Worm (Caenorhabditis elegans) whole organism, L3 larva: Measurements from ENCODE around the gene nspe-8.

Experiments used
- R02D3.7 ChIP-seq: fragments of 150-350 bp; optimal IDR thresholded peaks from 2 replicates; lab custom pipeline; 2014; ENCODE audit warnings: missing biosample characterization, missing genetic modification characterization
- aly-2 ChIP-seq: fragments of 150-350 bp; optimal IDR thresholded peaks from 2 replicates; lab custom pipeline; 2014; ENCODE audit warnings: missing biosample characterization, missing genetic modification characterization
- ama-1 ChIP-seq: fragments of 150-350 bp; optimal IDR thresholded peaks from 2 replicates; lab custom pipeline; 2018
- ceh-16 ChIP-seq: sonication (generic microtip); optimal IDR thresholded peaks from 2 replicates; lab custom pipeline; 2017; ENCODE audit warnings: missing biosample characterization, missing genetic modification characterization
- ceh-28 ChIP-seq: fragments of 150-350 bp; optimal IDR thresholded peaks from 2 replicates; lab custom pipeline; 2014; ENCODE audit warnings: missing biosample characterization, missing genetic modification reagents, missing genetic modification characterization
- ceh-82 ChIP-seq: fragments of 150-350 bp; optimal IDR thresholded peaks from 2 replicates; lab custom pipeline; 2014; ENCODE audit warnings: missing biosample characterization, missing genetic modification characterization
- daf-12 ChIP-seq: fragments of 150-350 bp; optimal IDR thresholded peaks from 2 replicates; lab custom pipeline; 2014; ENCODE audit warnings: missing biosample characterization, missing genetic modification reagents, missing genetic modification characterization
- egl-27 ChIP-seq: sonication (generic microtip); optimal IDR thresholded peaks from 4 replicates; lab custom pipeline; 2017; ENCODE audit warnings: missing biosample characterization, missing genetic modification reagents, missing genetic modification characterization
- egl-5 ChIP-seq: fragments of 150-350 bp; optimal IDR thresholded peaks from 2 replicates; lab custom pipeline; 2017; ENCODE audit warnings: missing biosample characterization, missing genetic modification reagents, missing genetic modification characterization, inconsistent platforms
- elt-1 ChIP-seq: fragments of 150-350 bp; optimal IDR thresholded peaks from 2 replicates; lab custom pipeline; 2014; ENCODE audit warnings: missing biosample characterization, missing genetic modification characterization
- elt-2 ChIP-seq: sonication (generic microtip); optimal IDR thresholded peaks from 2 replicates; lab custom pipeline; 2016; ENCODE audit warnings: missing genetic modification reagents, mild to moderate bottlenecking, missing genetic modification characterization, missing compliant biosample characterization
- elt-3 ChIP-seq, 3 experiments: fragments of 150-350 bp in 1 of 3; sonication (generic microtip) in 2 of 3; optimal IDR thresholded peaks; 2 replicates in 2 of 3; 4 replicates in 1 of 3; lab custom pipeline; 2014 to 2017; ENCODE audit warnings: missing biosample characterization in 3 of 3, missing genetic modification characterization in 3 of 3
- eor-1 ChIP-seq, 2 experiments: fragments of 150-350 bp; optimal IDR thresholded peaks; 2 replicates each; lab custom pipeline; 2014 to 2018; ENCODE audit warnings: missing biosample characterization in 2 of 2, missing genetic modification characterization in 2 of 2
- fkh-10 ChIP-seq: sonication (generic microtip); optimal IDR thresholded peaks from 2 replicates; lab custom pipeline; 2017; ENCODE audit warnings: missing biosample characterization, missing genetic modification reagents, missing genetic modification characterization
- fkh-2 ChIP-seq: fragments of 150-350 bp; optimal IDR thresholded peaks from 2 replicates; lab custom pipeline; 2014; ENCODE audit warnings: missing biosample characterization, missing genetic modification reagents, missing genetic modification characterization
- fos-1 ChIP-seq: fragments of 150-350 bp; optimal IDR thresholded peaks from 2 replicates; lab custom pipeline; 2014; ENCODE audit warnings: missing biosample characterization, missing genetic modification characterization
- hmg-11 ChIP-seq: sonication (generic microtip); optimal IDR thresholded peaks from 2 replicates; lab custom pipeline; 2016; ENCODE audit warnings: missing genetic modification characterization, missing compliant biosample characterization
- jun-1 ChIP-seq: fragments of 150-350 bp; optimal IDR thresholded peaks from 2 replicates; lab custom pipeline; 2014; ENCODE audit warnings: missing biosample characterization, missing genetic modification reagents, missing genetic modification characterization
- lin-15B ChIP-seq: fragments of 150-350 bp; optimal IDR thresholded peaks from 2 replicates; lab custom pipeline; 2014; ENCODE audit warnings: missing biosample characterization, missing genetic modification characterization
- lin-39 ChIP-seq: fragments of 150-350 bp; optimal IDR thresholded peaks from 2 replicates; lab custom pipeline; 2018; ENCODE audit warnings: missing biosample characterization, missing genetic modification reagents, missing genetic modification characterization
- lsy-12 ChIP-seq: sonication (generic microtip); optimal IDR thresholded peaks from 2 replicates; lab custom pipeline; 2016; ENCODE audit warnings: mild to moderate bottlenecking, missing genetic modification characterization, missing compliant biosample characterization
- mdl-1 ChIP-seq: fragments of 150-350 bp; optimal IDR thresholded peaks from 2 replicates; lab custom pipeline; 2014; ENCODE audit warnings: missing biosample characterization, missing genetic modification characterization
- mml-1 ChIP-seq: fragments of 150-350 bp; sonication (generic microtip); optimal IDR thresholded peaks from 3 replicates; lab custom pipeline; 2014; ENCODE audit warnings: missing biosample characterization, missing genetic modification characterization
- nfya-1 ChIP-seq: sonication (generic microtip); optimal IDR thresholded peaks from 2 replicates; lab custom pipeline; 2017; ENCODE audit warnings: missing genetic modification characterization, mild to moderate bottlenecking, missing compliant biosample characterization, antibody characterized with exemption, moderate library complexity; ENCODE audit not compliant: insufficient read depth
- nhr-11 ChIP-seq: fragments of 150-350 bp; optimal IDR thresholded peaks from 2 replicates; lab custom pipeline; 2014; ENCODE audit warnings: missing biosample characterization, missing genetic modification characterization
- nhr-23 ChIP-seq: fragments of 150-350 bp; optimal IDR thresholded peaks from 2 replicates; lab custom pipeline; 2014; ENCODE audit warnings: missing biosample characterization, missing genetic modification reagents, missing genetic modification characterization
- nhr-237 ChIP-seq: fragments of 150-350 bp; optimal IDR thresholded peaks from 2 replicates; lab custom pipeline; 2014; ENCODE audit warnings: missing biosample characterization, missing genetic modification characterization
- nhr-25 ChIP-seq: sonication (generic microtip); optimal IDR thresholded peaks from 2 replicates; lab custom pipeline; 2017; ENCODE audit warnings: missing biosample characterization, missing genetic modification characterization
- nhr-28 ChIP-seq: fragments of 150-350 bp; optimal IDR thresholded peaks from 2 replicates; lab custom pipeline; 2014; ENCODE audit warnings: missing biosample characterization, missing genetic modification characterization
- nhr-67 ChIP-seq: fragments of 150-350 bp; optimal IDR thresholded peaks from 2 replicates; lab custom pipeline; 2014; ENCODE audit warnings: missing biosample characterization, missing genetic modification characterization
- nhr-76 ChIP-seq: fragments of 150-350 bp; sonication (generic microtip); optimal IDR thresholded peaks from 5 replicates; lab custom pipeline; 2014; ENCODE audit warnings: missing biosample characterization, missing genetic modification characterization
- pha-4 ChIP-seq: fragments of 150-350 bp; optimal IDR thresholded peaks from 2 replicates; lab custom pipeline; 2014; ENCODE audit warnings: missing biosample characterization, missing genetic modification reagents, missing genetic modification characterization
- pqm-1 ChIP-seq: fragments of 150-350 bp; optimal IDR thresholded peaks from 2 replicates; lab custom pipeline; 2017; ENCODE audit warnings: missing biosample characterization, missing genetic modification characterization, inconsistent platforms
- sea-2 ChIP-seq: fragments of 150-350 bp; sonication (generic microtip); optimal IDR thresholded peaks from 4 replicates; lab custom pipeline; 2014; ENCODE audit warnings: missing biosample characterization, missing genetic modification reagents, missing genetic modification characterization
- skn-1 ChIP-seq: fragments of 150-350 bp; optimal IDR thresholded peaks from 2 replicates; lab custom pipeline; 2014; ENCODE audit warnings: missing biosample characterization, missing genetic modification characterization
- snpc-4 ChIP-seq: fragments of 150-350 bp; optimal IDR thresholded peaks from 2 replicates; lab custom pipeline; 2014; ENCODE audit warnings: missing biosample characterization, missing genetic modification characterization
- tbx-2 ChIP-seq: sonication (generic microtip); optimal IDR thresholded peaks from 2 replicates; lab custom pipeline; 2016; ENCODE audit warnings: mild to moderate bottlenecking, missing genetic modification characterization, missing compliant biosample characterization
- unc-39 ChIP-seq: sonication (generic microtip); optimal IDR thresholded peaks from 4 replicates; lab custom pipeline; 2017; ENCODE audit warnings: missing biosample characterization, missing genetic modification characterization
- unc-62 ChIP-seq: fragments of 150-350 bp; sonication (generic microtip); optimal IDR thresholded peaks from 4 replicates; lab custom pipeline; 2014; ENCODE audit warnings: missing biosample characterization, missing genetic modification reagents, missing genetic modification characterization
- ztf-4 ChIP-seq: fragments of 150-350 bp; optimal IDR thresholded peaks from 2 replicates; lab custom pipeline; 2014; ENCODE audit warnings: missing biosample characterization, missing genetic modification characterization

Gene nspe-8

DNA sequence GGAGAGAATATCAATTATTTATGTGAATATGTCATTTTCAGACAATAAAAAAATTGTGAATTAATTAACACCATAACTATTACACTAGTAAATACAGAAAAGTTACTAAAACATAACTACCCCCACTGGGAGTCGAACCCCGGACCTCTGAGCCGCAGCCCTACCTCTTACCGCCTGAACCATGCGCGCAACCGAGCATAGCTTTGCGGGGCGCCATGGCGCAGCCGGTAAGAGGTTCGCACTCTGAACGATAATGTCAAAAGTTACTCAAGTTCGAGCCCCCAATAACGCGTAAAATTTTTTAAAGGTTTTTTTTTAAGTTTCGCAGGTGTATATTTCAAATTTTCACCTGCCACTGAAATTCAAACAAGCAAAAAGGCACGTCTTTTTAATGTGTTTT lies 44.3 kb upstream of the nspe-8 start:
- no peak for TF ChIP-seq nhr-76 (tag; lab: Kevin White, UChicago)
- no peak for TF ChIP-seq ceh-82 (tag; lab: Kevin White, UChicago)
- no peak for TF ChIP-seq fkh-10 (GFP tag; lab: Kevin White, UChicago)
- no peak for TF ChIP-seq nhr-11 (tag; lab: Kevin White, UChicago)
- no peak for TF ChIP-seq fos-1 (tag; lab: Kevin White, UChicago)
- TF ChIP-seq eor-1 (tag; optimal IDR thresholded peaks at IDR 0.05; lab: Kevin White, UChicago): no peak
- TF ChIP-seq sea-2 (GFP tag; lab: Kevin White, UChicago): no peak
- no peak for TF ChIP-seq nfya-1 (tag; lab: Kevin White, UChicago)
- no peak for TF ChIP-seq egl-27
- no peak for TF ChIP-seq skn-1 (tag; lab: Kevin White, UChicago)
- TF ChIP-seq R02D3.7 (tag; lab: Kevin White, UChicago): no peak
- TF ChIP-seq unc-39 (tag; lab: Kevin White, UChicago): no peak
- no peak for TF ChIP-seq pqm-1 (tag; lab: Kevin White, UChicago)
- TF ChIP-seq ceh-16 (tag; lab: Kevin White, UChicago): no peak
- TF ChIP-seq elt-2 (tag; lab: Kevin White, UChicago): no peak
- no peak for TF ChIP-seq snpc-4 (tag; lab: Kevin White, UChicago)
- TF ChIP-seq ceh-28 (tag; lab: Kevin White, UChicago): no peak
- TF ChIP-seq ztf-4 (tag; lab: Kevin White, UChicago): no peak
- no peak for TF ChIP-seq fkh-2 (tag; lab: Kevin White, UChicago)

DNA sequence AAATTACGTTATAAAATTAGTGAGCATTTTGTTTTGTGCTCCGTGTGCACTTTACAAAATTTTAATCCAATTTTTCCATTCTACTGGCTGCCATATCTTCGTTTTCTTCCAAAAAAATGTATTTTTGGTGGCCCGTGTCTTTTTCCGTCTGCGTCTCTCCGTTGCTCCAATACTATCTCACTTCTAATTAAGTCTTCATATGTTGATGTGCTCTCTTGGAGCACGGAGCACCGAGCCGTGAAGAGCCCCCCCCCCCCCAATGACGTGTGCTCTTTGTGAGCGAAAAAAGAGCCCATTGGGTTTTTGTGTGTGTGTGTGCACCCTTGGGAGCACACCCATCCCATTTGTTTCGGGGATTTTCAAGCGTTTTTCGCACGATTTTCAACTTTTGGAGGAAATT lies 43.3 kb upstream of the nspe-8 start:
- TF ChIP-seq nhr-237 (tag; lab: Kevin White, UChicago): no peak
- TF ChIP-seq nhr-28 (tag; lab: Kevin White, UChicago): no peak
- no peak for TF ChIP-seq snpc-4 (tag; lab: Kevin White, UChicago)
- TF ChIP-seq lin-39 (tag; lab: Kevin White, UChicago): peak; percentile 40
- TF ChIP-seq ceh-16 (tag; lab: Kevin White, UChicago): no peak
- TF ChIP-seq lsy-12 (tag; lab: Kevin White, UChicago): peak; percentile 6
- no peak for TF ChIP-seq jun-1 (tag; lab: Kevin White, UChicago)
- TF ChIP-seq elt-1 (tag; lab: Kevin White, UChicago): no peak
- peak; percentile 24 for TF ChIP-seq nfya-1 (tag; lab: Kevin White, UChicago)
- TF ChIP-seq hmg-11 (tag; lab: Kevin White, UChicago): peak; percentile 53
- TF ChIP-seq pha-4: no peak
- TF ChIP-seq fos-1 (tag; lab: Kevin White, UChicago): no peak
- no peak for TF ChIP-seq elt-3 (tag; optimal IDR thresholded peaks at IDR 0.05; lab: Kevin White, UChicago)
- TF ChIP-seq nhr-67 (tag; lab: Kevin White, UChicago): no peak
- no peak for TF ChIP-seq unc-39 (tag; lab: Kevin White, UChicago)
- TF ChIP-seq ama-1 (lab: Kevin White, UChicago): no peak

DNA sequence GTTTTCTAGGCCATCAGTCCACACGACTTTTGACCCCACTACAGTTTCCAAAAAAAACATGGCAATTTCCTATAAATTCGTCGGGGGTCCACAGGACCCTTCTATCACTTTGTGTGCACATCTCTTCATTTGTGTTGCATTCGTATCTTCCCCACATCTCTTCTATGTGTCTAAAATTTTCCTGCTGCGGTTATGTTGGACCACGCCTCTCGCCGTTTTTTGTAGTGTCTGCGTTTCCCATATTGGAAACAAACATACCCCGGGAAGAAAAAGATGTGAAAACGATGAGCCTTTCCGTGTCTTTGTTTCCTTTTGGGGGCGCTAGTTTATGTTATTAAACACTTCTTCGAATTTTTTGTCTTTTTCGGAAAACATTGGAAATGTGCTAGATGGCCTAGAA lies 40.2 kb upstream of the nspe-8 start:
- TF ChIP-seq nfya-1 (tag; lab: Kevin White, UChicago) (peak; percentile 51), lin-39 (tag; lab: Kevin White, UChicago) (peak; percentile 70), ceh-16 (tag; lab: Kevin White, UChicago) (no peak)
- TF ChIP-seq, all 47 proteins: peak for 2

DNA sequence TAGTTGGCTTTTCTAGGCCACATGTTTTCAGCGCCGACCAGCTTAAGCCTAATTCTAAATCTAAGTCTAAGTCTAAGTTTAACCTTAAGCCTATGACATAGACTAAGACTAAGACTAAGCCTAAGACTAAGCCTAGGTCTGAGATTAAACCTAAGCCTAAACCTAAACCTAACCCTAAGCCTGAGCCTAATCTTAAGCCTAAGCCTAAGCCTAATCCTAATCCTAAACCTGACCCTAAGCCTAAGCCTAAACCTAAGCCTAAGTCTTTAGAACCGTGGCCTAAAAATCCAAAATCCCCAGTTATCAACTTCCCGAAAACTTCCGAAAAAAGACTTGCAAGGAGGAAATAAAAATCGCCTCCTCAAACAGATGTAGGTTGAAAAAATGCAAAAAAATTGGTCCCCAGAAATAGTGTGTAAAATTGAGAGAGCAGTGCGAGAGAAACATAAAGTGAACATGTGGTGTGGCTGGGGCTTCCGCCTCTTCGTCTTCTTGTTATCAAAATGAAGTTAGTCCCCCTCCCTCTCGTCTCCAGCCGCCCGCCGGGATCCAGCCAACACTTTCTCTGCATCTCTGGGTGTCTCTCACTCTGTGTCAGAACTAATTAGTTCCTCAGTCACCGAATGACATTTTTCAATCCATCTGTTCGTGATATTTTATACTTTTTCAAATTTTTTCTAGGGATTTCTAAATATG lies 38.1 kb upstream of the nspe-8 start:
- TF ChIP-seq ztf-4 (tag; lab: Kevin White, UChicago) (no peak), mml-1 (tag; lab: Kevin White, UChicago) (no peak), mdl-1 (no peak), hmg-11 (tag; lab: Kevin White, UChicago) (peak; percentile 38), egl-5 (tag; lab: Kevin White, UChicago) (peak; percentile 2), pqm-1 (tag; lab: Kevin White, UChicago) (no peak), lin-39 (tag; lab: Kevin White, UChicago) (peak; percentile 47), tbx-2 (tag; lab: Kevin White, UChicago) (no peak), nhr-11 (tag; lab: Kevin White, UChicago) (no peak), nhr-237 (tag; lab: Kevin White, UChicago) (no peak), nfya-1 (tag; lab: Kevin White, UChicago) (peak; percentile 38), sea-2 (GFP tag; lab: Kevin White, UChicago) (no peak), jun-1 (tag; lab: Kevin White, UChicago) (no peak), elt-2 (tag; lab: Kevin White, UChicago) (no peak), lin-15B (tag; lab: Kevin White, UChicago) (peak; percentile 22), daf-12 (tag; lab: Kevin White, UChicago) (no peak), unc-62 (GFP tag; lab: Kevin White, UChicago) (no peak), fkh-2 (tag; lab: Kevin White, UChicago) (no peak), ceh-28 (tag; lab: Kevin White, UChicago) (no peak), ceh-16 (tag; lab: Kevin White, UChicago) (no peak), nhr-23 (tag; lab: Kevin White, UChicago) (no peak), snpc-4 (tag; lab: Kevin White, UChicago) (peak; percentile 34), R02D3.7 (tag; lab: Kevin White, UChicago) (no peak), eor-1 (tag; optimal IDR thresholded peaks at IDR 0.05; lab: Kevin White, UChicago) (no peak), elt-3 (tag; optimal IDR thresholded peaks at IDR 0.05; lab: Kevin White, UChicago) (no peak), aly-2 (tag; lab: Kevin White, UChicago) (no peak), nhr-25 (no peak), nhr-76 (tag; lab: Kevin White, UChicago) (no peak)
